Worm (Caenorhabditis elegans): ENCODE measurements around the gene F33G12.6.
A peak's percentile ranks its signal among the peaks of the same experiment; 100 is the strongest.

F33G12.6 gene

DNA sequence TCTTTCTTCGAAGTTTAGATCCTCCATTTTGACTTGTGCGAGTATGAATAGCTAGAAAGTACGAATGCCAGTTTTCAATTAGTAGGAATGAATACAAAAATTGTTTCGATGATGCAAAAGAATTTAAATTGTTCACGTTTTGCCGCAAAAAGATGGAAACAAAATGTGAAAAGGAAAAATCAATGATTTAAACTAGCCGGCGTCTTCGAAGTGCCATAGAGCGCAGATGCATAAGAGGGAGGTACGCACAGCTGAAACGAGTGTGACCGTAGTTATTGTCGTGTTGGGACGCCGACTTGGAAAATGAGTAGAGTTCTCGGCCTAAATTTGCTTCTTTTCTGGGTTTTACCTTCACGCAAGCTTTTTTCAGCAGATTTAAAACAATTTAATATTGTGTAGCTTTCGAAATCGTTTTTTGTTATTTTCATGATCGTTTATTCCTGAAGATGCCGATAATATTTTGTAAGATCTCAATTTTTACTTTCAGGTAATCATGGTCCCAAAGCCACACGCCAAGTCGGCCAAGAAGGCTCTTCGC, 5.5 kb downstream of the F33G12.6 start, which contains the start of the genes ify-1 and rpl-22 (continued):
- TF ChIP-seq grh-1 (GFP tag; IDR thresholded peaks at IDR 0.05): peak; percentile 92
- TF ChIP-seq dsc-1 (tag; optimal IDR thresholded peaks at IDR 0.05): peak; percentile 89
- peak; percentile 97 for TF ChIP-seq nhr-20 (tag; optimal IDR thresholded peaks at IDR 0.05)

DNA sequence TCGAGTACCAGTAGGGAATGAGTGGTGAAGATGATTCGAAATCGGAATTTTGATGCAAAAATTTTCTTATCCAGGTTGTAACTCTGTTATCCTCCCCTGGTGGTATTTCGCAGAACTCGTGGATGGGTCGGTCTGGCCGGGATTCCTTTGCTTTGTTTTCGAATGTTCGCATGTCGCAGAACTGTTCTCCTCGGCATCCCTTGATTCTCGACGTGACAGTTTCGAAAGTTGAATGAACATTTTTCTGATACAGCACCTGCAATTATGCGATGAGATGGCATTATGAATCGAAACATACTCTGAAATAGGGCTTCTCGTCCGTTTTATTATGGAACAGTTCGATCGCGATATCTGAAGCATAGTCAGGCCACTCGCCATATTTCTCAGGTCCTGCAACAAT, 6.5 kb downstream of the F33G12.6 start:
- no peak for TF ChIP-seq nhr-19 (GFP tag; conservative IDR thresholded peaks at IDR 0.05)
- no peak for TF ChIP-seq unc-62 (GFP tag; optimal IDR thresholded peaks at IDR 0.05)
- peak; percentile 0 for TF ChIP-seq dsc-1 (tag; optimal IDR thresholded peaks at IDR 0.05)
- TF ChIP-seq nhr-85 (tag): peak; percentile 47
- no peak for TF ChIP-seq mef-2 (tag; optimal IDR thresholded peaks at IDR 0.05)
- no peak for TF ChIP-seq mep-1 (tag; optimal IDR thresholded peaks at IDR 0.05)
- no peak for TF ChIP-seq tlp-1 (tag; optimal IDR thresholded peaks at IDR 0.05)
- no peak for TF ChIP-seq ceh-8 (GFP tag; optimal IDR thresholded peaks at IDR 0.05)
- TF ChIP-seq unc-98 (GFP tag; IDR thresholded peaks at IDR 0.05): no peak
- TF ChIP-seq isw-1 (GFP tag; IDR thresholded peaks at IDR 0.05): no peak
- TF ChIP-seq lsy-2 (tag; optimal IDR thresholded peaks at IDR 0.05): peak in 1 of 2 experiments; percentile 2
- peak; percentile 7 for TF ChIP-seq nhr-77 (tag; optimal IDR thresholded peaks at IDR 0.05)
- TF ChIP-seq fos-1 (tag; optimal IDR thresholded peaks at IDR 0.05): no peak
- no peak for TF ChIP-seq efl-1 (optimal IDR thresholded peaks at IDR 0.05)
- peak in 1 of 2 experiments; percentile 92 for TF ChIP-seq efl-1 (GFP tag; optimal IDR thresholded peaks at IDR 0.05 in 1 of 2)
- TF ChIP-seq lin-13 (GFP tag; optimal IDR thresholded peaks at IDR 0.05): no peak

DNA sequence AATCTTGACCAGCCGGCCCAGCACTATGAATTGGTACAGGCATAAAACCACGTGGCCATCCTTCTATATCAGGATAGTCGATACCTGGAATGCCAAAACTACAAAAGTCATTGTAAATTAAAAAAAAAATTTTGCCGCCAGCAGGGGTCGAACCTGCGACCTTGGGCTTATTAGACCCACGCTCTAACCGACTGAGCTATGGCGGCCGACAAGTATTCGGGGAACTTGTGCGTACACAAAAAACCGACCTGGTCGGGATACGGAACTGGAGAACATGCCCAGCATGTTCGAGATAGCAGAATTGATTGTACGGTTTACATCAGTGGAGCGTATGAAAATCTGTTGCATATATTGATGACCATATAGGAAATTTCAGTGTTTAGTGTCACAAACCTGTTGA, 7.6 kb downstream of the F33G12.6 start:
- TF ChIP-seq grh-1 (GFP tag; IDR thresholded peaks at IDR 0.05): 0 out of 2 replicates have a peak, but pooled peaks have one; percentile 21
- TF ChIP-seq elt-3 (tag; optimal IDR thresholded peaks at IDR 0.05): peak in 1 of 6 experiments; percentile 59
- TF ChIP-seq mdl-1 (tag; optimal IDR thresholded peaks at IDR 0.05): peak in 1 of 2 experiments; percentile 60
- peak; percentile 98 for TF ChIP-seq snpc-4 (tag; optimal IDR thresholded peaks at IDR 0.05)
- peak; percentile 26 for TF ChIP-seq F16B12.6 (tag; optimal IDR thresholded peaks at IDR 0.05)
- peak; percentile 70 for TF ChIP-seq nhr-47 (tag; optimal IDR thresholded peaks at IDR 0.05)
- TF ChIP-seq efl-1 (optimal IDR thresholded peaks at IDR 0.05): peak; percentile 41 to 67
- peak; percentile 39 to 94 for TF ChIP-seq efl-1 (GFP tag; optimal IDR thresholded peaks at IDR 0.05 in 1 of 2)
- TF ChIP-seq unc-98 (GFP tag; IDR thresholded peaks at IDR 0.05): no peak
- TF ChIP-seq snu-23 (GFP tag; optimal IDR thresholded peaks at IDR 0.05): peak; percentile 79
- no peak for TF ChIP-seq vab-15 (tag; optimal IDR thresholded peaks at IDR 0.05)
- no peak for TF ChIP-seq alr-1 (tag; optimal IDR thresholded peaks at IDR 0.05; ENCODE audit: borderline replicate concordance)
- peak; percentile 29 for TF ChIP-seq pax-3 (tag; optimal IDR thresholded peaks at IDR 0.05)
- peak; percentile 31 to 47 (median 44) for TF ChIP-seq dpl-1 (GFP tag; optimal IDR thresholded peaks at IDR 0.05)
- peak; percentile 81 for TF ChIP-seq nhr-85 (tag)
- TF ChIP-seq mep-1 (tag; optimal IDR thresholded peaks at IDR 0.05): peak; percentile 67
- peak; percentile 53 to 77 for TF ChIP-seq lin-35 (GFP tag; optimal IDR thresholded peaks at IDR 0.05)
- TF ChIP-seq tlp-1 (tag; optimal IDR thresholded peaks at IDR 0.05): no peak
- peak; percentile 53 for TF ChIP-seq lin-14 (GFP tag; optimal IDR thresholded peaks at IDR 0.05)
- no peak for TF ChIP-seq irx-1 (tag; optimal IDR thresholded peaks at IDR 0.05)
- TF ChIP-seq nhr-28 (tag; optimal IDR thresholded peaks at IDR 0.05): no peak
- TF ChIP-seq mef-2 (tag; optimal IDR thresholded peaks at IDR 0.05): no peak
- TF ChIP-seq nhr-12 (tag; optimal IDR thresholded peaks at IDR 0.05): no peak
- TF ChIP-seq lsy-2 (tag; optimal IDR thresholded peaks at IDR 0.05): peak; percentile 76 to 79
- TF ChIP-seq fos-1 (tag; optimal IDR thresholded peaks at IDR 0.05): peak; percentile 29
- no peak for TF ChIP-seq lin-15B (tag; optimal IDR thresholded peaks at IDR 0.05)
- peak; percentile 23 for TF ChIP-seq nhr-77 (tag; optimal IDR thresholded peaks at IDR 0.05)
- peak; percentile 76 for TF ChIP-seq nhr-19 (GFP tag; conservative IDR thresholded peaks at IDR 0.05)
- peak; percentile 74 for TF ChIP-seq nhr-90 (tag; optimal IDR thresholded peaks at IDR 0.05; ENCODE audit: poor library complexity)
- no peak for TF ChIP-seq ama-1 (optimal IDR thresholded peaks at IDR 0.05)
- peak; percentile 74 for TF ChIP-seq nhr-71 (tag; optimal IDR thresholded peaks at IDR 0.05)
- TF ChIP-seq lir-3 (tag; optimal IDR thresholded peaks at IDR 0.05; ENCODE audit: poor library complexity): peak; percentile 38
- TF ChIP-seq hpl-2 (GFP tag; optimal IDR thresholded peaks at IDR 0.05): no peak
- TF ChIP-seq C16A3.4 (tag; optimal IDR thresholded peaks at IDR 0.05): peak; percentile 44
- peak; percentile 62 for TF ChIP-seq lin-13 (GFP tag; optimal IDR thresholded peaks at IDR 0.05)
- peak in 2 of 3 experiments; percentile 11 for TF ChIP-seq ceh-82 (tag; optimal IDR thresholded peaks at IDR 0.05)
- TF ChIP-seq rnt-1 (tag; optimal IDR thresholded peaks at IDR 0.05): peak; percentile 85
- TF ChIP-seq fkh-8 (tag; optimal IDR thresholded peaks at IDR 0.05): no peak
- TF ChIP-seq mab-9 (GFP tag; IDR thresholded peaks at IDR 0.05): 0 out of 2 replicates have a peak, but pooled peaks have one; percentile 43
- TF ChIP-seq tbx-2 (tag; optimal IDR thresholded peaks at IDR 0.05): peak; percentile 54
- no peak for TF ChIP-seq hlh-4 (tag; optimal IDR thresholded peaks at IDR 0.05)

Data from whole organism, L1 larva.